Worm (Caenorhabditis elegans) whole organism, midembryonic: Measurements from ENCODE around the gene R04B3.2.

Source experiments
- T22C8.4 ChIP-seq: fragments of 200-800 bp; sonication (Bioruptor generic); IDR thresholded peaks from 2 replicates; pipeline ENCODE4 v1.3.6; 2022; ENCODE audit warnings: missing genetic modification characterization, missing compliant biosample characterization
- cog-1 ChIP-seq: sonication (generic microtip); optimal IDR thresholded peaks from 2 replicates; lab custom pipeline; 2016; ENCODE audit warnings: missing genetic modification characterization, missing compliant biosample characterization
- flt-1 ChIP-seq: fragments of 200-800 bp; sonication (Bioruptor generic); IDR thresholded peaks from 2 replicates; pipeline ENCODE4 v1.3.6; 2022; ENCODE audit warnings: missing genetic modification characterization, missing compliant biosample characterization
- klf-2 ChIP-seq: fragments of 200-800 bp; sonication (Bioruptor generic); conservative IDR thresholded peaks from 2 replicates; pipeline ENCODE4 v1.3.6; 2022; ENCODE audit warnings: missing genetic modification reagents, missing genetic modification characterization, missing compliant biosample characterization
- med-1 ChIP-seq: sonication (generic microtip); optimal IDR thresholded peaks from 2 replicates; lab custom pipeline; 2017; ENCODE audit warnings: missing genetic modification characterization, mild to moderate bottlenecking, missing compliant biosample characterization, antibody characterized with exemption, missing genetic modification reagents; ENCODE audit not compliant: insufficient read depth
- ref-1 ChIP-seq: fragments of 200-800 bp; sonication (Bioruptor generic); conservative IDR thresholded peaks from 2 replicates; pipeline ENCODE4 v1.3.6; 2022; ENCODE audit warnings: missing genetic modification reagents, missing genetic modification characterization, missing compliant biosample characterization
- tab-1 ChIP-seq: fragments of 200-800 bp; sonication (Bioruptor generic); IDR thresholded peaks from 2 replicates; pipeline ENCODE4 v1.3.6; 2022; ENCODE audit warnings: missing genetic modification characterization, missing compliant biosample characterization
- ztf-23 ChIP-seq: fragments of 200-800 bp; sonication (Bioruptor generic); IDR thresholded peaks from 2 replicates; pipeline ENCODE4 v1.3.6; 2022; ENCODE audit warnings: missing genetic modification reagents, missing genetic modification characterization, missing compliant biosample characterization
- ztf-29 ChIP-seq: fragments of 200-800 bp; sonication (Bioruptor generic); IDR thresholded peaks from 2 replicates; pipeline ENCODE4 v1.3.6; 2022; ENCODE audit warnings: missing genetic modification reagents, missing genetic modification characterization, missing compliant biosample characterization

- TF ChIP-seq tab-1 (GFP tag; lab: Robert Waterston, UW): no peak
- no peak for TF ChIP-seq med-1
- TF ChIP-seq T22C8.4 (GFP tag; lab: Robert Waterston, UW): no peak
- TF ChIP-seq cog-1 (tag; lab: Kevin White, UChicago): no peak
- TF ChIP-seq klf-2 (GFP tag; lab: Robert Waterston, UW): no peak
- no peak for TF ChIP-seq ztf-29 (GFP tag; lab: Robert Waterston, UW)
- TF ChIP-seq ref-1: no peak
- no peak for TF ChIP-seq ztf-23
- TF ChIP-seq flt-1 (GFP tag; lab: Robert Waterston, UW): no peak
Measured at ce11 chrX:2482622-2483021, 9.1 kb upstream of the R04B3.2 start, which contains the start of gene K02E10.6.
